Worm (Caenorhabditis elegans) whole organism, late embryonic: ENCODE data around the gene clec-257.

Experiments used
- C08G9.2 ChIP-seq: sonication (generic microtip); optimal IDR thresholded peaks from 2 replicates; lab custom pipeline; 2016; ENCODE audit warnings: mild to moderate bottlenecking, missing genetic modification characterization, moderate library complexity, missing compliant biosample characterization
- ceh-22 ChIP-seq: sonication (generic microtip); optimal IDR thresholded peaks from 2 replicates; lab custom pipeline; 2017; ENCODE audit warnings: missing biosample characterization, missing genetic modification characterization
- ceh-34 ChIP-seq: sonication (generic microtip); optimal IDR thresholded peaks from 2 replicates; lab custom pipeline; 2016; ENCODE audit warnings: mild to moderate bottlenecking, missing genetic modification characterization, missing compliant biosample characterization
- che-1 ChIP-seq: sonication (generic microtip); optimal IDR thresholded peaks from 2 replicates; lab custom pipeline; 2016; ENCODE audit warnings: mild to moderate bottlenecking, missing genetic modification characterization, missing compliant biosample characterization
- elt-2 ChIP-seq: sonication (generic microtip); optimal IDR thresholded peaks from 2 replicates; lab custom pipeline; 2016; ENCODE audit warnings: missing genetic modification reagents, missing genetic modification characterization, missing compliant biosample characterization
- ets-4 ChIP-seq: sonication (generic microtip); optimal IDR thresholded peaks from 2 replicates; lab custom pipeline; 2016; ENCODE audit warnings: missing genetic modification characterization, missing compliant biosample characterization
- hlh-8 ChIP-seq: sonication (generic microtip); optimal IDR thresholded peaks from 2 replicates; lab custom pipeline; 2016; ENCODE audit warnings: missing genotype, missing genetic modification characterization, missing compliant biosample characterization
- lin-11 ChIP-seq: fragments of 200-800 bp; sonication (Bioruptor generic); optimal IDR thresholded peaks from 2 replicates; lab custom pipeline; 2018; ENCODE audit warnings: mild to moderate bottlenecking, missing genetic modification characterization, missing compliant biosample characterization
- nfya-1 ChIP-seq: sonication (generic microtip); optimal IDR thresholded peaks from 2 replicates; lab custom pipeline; 2017; ENCODE audit warnings: missing genetic modification characterization, mild to moderate bottlenecking, missing compliant biosample characterization, antibody characterized with exemption, moderate library complexity
- pqm-1 ChIP-seq: sonication (generic microtip); optimal IDR thresholded peaks from 2 replicates; lab custom pipeline; 2016; ENCODE audit warnings: missing genetic modification characterization, missing compliant biosample characterization
- pros-1 ChIP-seq: fragments of 150-350 bp; optimal IDR thresholded peaks from 2 replicates; lab custom pipeline; 2014; ENCODE audit warnings: missing biosample characterization, missing genetic modification reagents, missing genetic modification characterization

ce11 chrV:18786694-18787093, 13.8 kb downstream of the clec-257 start, which contains the start of gene Y17D7B.3:
- TF ChIP-seq che-1 (tag; lab: Kevin White, UChicago) (no peak), hlh-8 (tag; lab: Kevin White, UChicago) (no peak), lin-11 (tag; lab: Kevin White, UChicago) (no peak), pqm-1 (tag; lab: Kevin White, UChicago) (no peak), ceh-22 (tag; lab: Kevin White, UChicago) (no peak), ets-4 (tag; lab: Kevin White, UChicago) (no peak), pros-1 (no peak), elt-2 (tag; lab: Kevin White, UChicago) (no peak), C08G9.2 (tag; lab: Kevin White, UChicago) (no peak), ceh-34 (no peak), nfya-1 (no peak)
